Worm (Caenorhabditis elegans): ENCODE measurements around the gene tra-2.
"Not testable (repeated sequence)": the region's sequence is repeated elsewhere in the genome, so short reads cannot be mapped to it uniquely, and the experiment has no call there.

The tra-2 gene

ce11 chrII:6917710-6918109 is 47.8 kb downstream of the tra-2 start, which contains the start of gene B0252.11:
TSS of gene B0252.11 (minus strand) at chrII:6917810.
- no peak for TF ChIP-seq ztf-29 (GFP tag; IDR thresholded peaks at IDR 0.05)
- no peak for TF ChIP-seq tab-1 (GFP tag; IDR thresholded peaks at IDR 0.05)
- no peak for TF ChIP-seq klf-2 (GFP tag; conservative IDR thresholded peaks at IDR 0.05)
- TF ChIP-seq ztf-23 (GFP tag; IDR thresholded peaks at IDR 0.05), result no peak
- no peak for TF ChIP-seq ref-1 (GFP tag; conservative IDR thresholded peaks at IDR 0.05)
- no peak for TF ChIP-seq cog-1 (tag; optimal IDR thresholded peaks at IDR 0.05)
- no peak for TF ChIP-seq flt-1 (GFP tag; IDR thresholded peaks at IDR 0.05)
- TF ChIP-seq T22C8.4 (GFP tag; IDR thresholded peaks at IDR 0.05), result no peak
- no peak for TF ChIP-seq med-1 (GFP tag; optimal IDR thresholded peaks at IDR 0.05; ENCODE audit: insufficient read depth)

ce11 chrII:6915875-6916274 is 49.6 kb downstream of the tra-2 start, which contains the start of gene B0252.8:
TSS of gene B0252.8 (plus strand) at chrII:6916166.
- TF ChIP-seq klf-2 (GFP tag; conservative IDR thresholded peaks at IDR 0.05), result no peak
- no peak for TF ChIP-seq ztf-29 (GFP tag; IDR thresholded peaks at IDR 0.05)
- TF ChIP-seq tab-1 (GFP tag; IDR thresholded peaks at IDR 0.05), result no peak
- no peak for TF ChIP-seq cog-1 (tag; optimal IDR thresholded peaks at IDR 0.05)
- TF ChIP-seq flt-1 (GFP tag; IDR thresholded peaks at IDR 0.05), result no peak
- TF ChIP-seq T22C8.4 (GFP tag; IDR thresholded peaks at IDR 0.05), result no peak
- no peak for TF ChIP-seq ztf-23 (GFP tag; IDR thresholded peaks at IDR 0.05)
- TF ChIP-seq med-1 (GFP tag; optimal IDR thresholded peaks at IDR 0.05; ENCODE audit: insufficient read depth), result no peak
- TF ChIP-seq ref-1 (GFP tag; conservative IDR thresholded peaks at IDR 0.05), result no peak

ce11 chrII:6913309-6913708 is 52.2 kb downstream of the tra-2 start, which contains the start of gene cyn-10:
TSS of gene cyn-10 (minus strand) at chrII:6913365.
- TF ChIP-seq tab-1 (GFP tag; IDR thresholded peaks at IDR 0.05) (no peak), ref-1 (GFP tag; conservative IDR thresholded peaks at IDR 0.05) (0 out of 2 replicates have a peak, but pooled peaks have one; percentile 42), cog-1 (tag; optimal IDR thresholded peaks at IDR 0.05) (peak; percentile 52), klf-2 (GFP tag; conservative IDR thresholded peaks at IDR 0.05) (peak; percentile 82), flt-1 (GFP tag; IDR thresholded peaks at IDR 0.05) (peak; percentile 92), T22C8.4 (GFP tag; IDR thresholded peaks at IDR 0.05) (no peak), ztf-23 (GFP tag; IDR thresholded peaks at IDR 0.05) (peak; percentile 90)

ce11 chrII:6909568-6910122 is 55.8 kb downstream of the tra-2 start, which contains the start of gene asm-1:
TSS of gene asm-1 (plus strand) at chrII:6910072.
- no peak for TF ChIP-seq ztf-23 (GFP tag; IDR thresholded peaks at IDR 0.05)
- no peak for TF ChIP-seq klf-2 (GFP tag; conservative IDR thresholded peaks at IDR 0.05)
- no peak for TF ChIP-seq ref-1 (GFP tag; conservative IDR thresholded peaks at IDR 0.05)
- TF ChIP-seq med-1 (GFP tag; optimal IDR thresholded peaks at IDR 0.05; ENCODE audit: insufficient read depth), result no peak
- no peak for TF ChIP-seq tab-1 (GFP tag; IDR thresholded peaks at IDR 0.05)
- no peak for TF ChIP-seq flt-1 (GFP tag; IDR thresholded peaks at IDR 0.05)
- no peak for TF ChIP-seq T22C8.4 (GFP tag; IDR thresholded peaks at IDR 0.05)
- TF ChIP-seq cog-1 (tag; optimal IDR thresholded peaks at IDR 0.05), result no peak
- no peak for TF ChIP-seq ztf-29 (GFP tag; IDR thresholded peaks at IDR 0.05)

ce11 chrII:6908689-6909088 is 56.8 kb downstream of the tra-2 start:
- TF ChIP-seq T22C8.4 (GFP tag; IDR thresholded peaks at IDR 0.05), result no peak
- TF ChIP-seq cog-1 (tag; optimal IDR thresholded peaks at IDR 0.05), result no peak

- not testable (repeated sequence) for TF ChIP-seq klf-2 (GFP tag; conservative IDR thresholded peaks at IDR 0.05); cog-1 (tag; optimal IDR thresholded peaks at IDR 0.05); med-1 (GFP tag; optimal IDR thresholded peaks at IDR 0.05; ENCODE audit: insufficient read depth)
Observed at ce11 chrII:6907657-6908056, 57.8 kb downstream of the tra-2 start, which contains the start of gene B0252.3. TSS of gene B0252.3 (minus strand) at chrII:6907757.
